Fruit fly (Drosophila melanogaster): ENCODE measurements around the gene CG7384.
A peak's percentile ranks its signal among the peaks of the same experiment; 100 is the strongest.

The CG7384 gene

dm6 chr2L:10543992-10544391, 33.7 kb upstream of the CG7384 start (continued):
- TF ChIP-seq BEAF-32 (GFP tag; optimal IDR thresholded peaks at IDR 0.05) (no peak), gsb (GFP tag; IDR thresholded peaks at IDR 0.05) (no peak), rib (GFP tag; IDR thresholded peaks at IDR 0.05) (no peak), CG13424 (tag; optimal IDR thresholded peaks at IDR 0.05) (peak; percentile 27), sd (tag; optimal IDR thresholded peaks at IDR 0.05) (no peak), CG1602 (GFP tag; optimal IDR thresholded peaks at IDR 0.05) (no peak), Deaf1 (tag; optimal IDR thresholded peaks at IDR 0.05) (no peak), grn (GFP tag; optimal IDR thresholded peaks at IDR 0.05) (no peak), CG2678 (tag; optimal IDR thresholded peaks at IDR 0.05) (peak; percentile 24), br (optimal IDR thresholded peaks at IDR 0.05) (no peak), gem (tag; optimal IDR thresholded peaks at IDR 0.05) (peak; percentile 37), NC2β (GFP tag; optimal IDR thresholded peaks at IDR 0.05) (no peak), dmrt99B (tag; optimal IDR thresholded peaks at IDR 0.05) (peak; percentile 10), NC2α (GFP tag; optimal IDR thresholded peaks at IDR 0.05) (no peak), CG8089 (GFP tag; optimal IDR thresholded peaks at IDR 0.05) (no peak), Hr78 (GFP tag; optimal IDR thresholded peaks at IDR 0.05) (no peak), H15 (GFP tag; IDR thresholded peaks at IDR 0.05) (no peak), CG15269 (tag; optimal IDR thresholded peaks at IDR 0.05) (no peak)

dm6 chr2L:10543048-10543752, 32.9 kb upstream of the CG7384 start:
- no peak for TF ChIP-seq slou (GFP tag; optimal IDR thresholded peaks at IDR 0.05)
- TF ChIP-seq ind (GFP tag; optimal IDR thresholded peaks at IDR 0.05) = peak; percentile 15
- 0 out of 3 replicates have a peak, but pooled peaks have one; percentile 15 for TF ChIP-seq H15 (GFP tag; IDR thresholded peaks at IDR 0.05)
- no peak for TF ChIP-seq BtbVII (GFP tag; optimal IDR thresholded peaks at IDR 0.05)
- no peak for TF ChIP-seq pum (GFP tag; optimal IDR thresholded peaks at IDR 0.05)
- peak; percentile 50 for TF ChIP-seq dmrt99B (tag; optimal IDR thresholded peaks at IDR 0.05)
- TF ChIP-seq D (optimal IDR thresholded peaks at IDR 0.05) = no peak
- peak; percentile 33 for TF ChIP-seq D (GFP tag; optimal IDR thresholded peaks at IDR 0.05)
- TF ChIP-seq CG12104 (GFP tag; optimal IDR thresholded peaks at IDR 0.05) = peak; percentile 18
- peak; percentile 41 for TF ChIP-seq CG4820 (GFP tag; optimal IDR thresholded peaks at IDR 0.05)
- TF ChIP-seq CG10565 (GFP tag; optimal IDR thresholded peaks at IDR 0.05) = no peak
- no peak for TF ChIP-seq CG8281 (tag; optimal IDR thresholded peaks at IDR 0.05)
- peak; percentile 74 for TF ChIP-seq Xrp1 (GFP tag; IDR thresholded peaks at IDR 0.05)
- TF ChIP-seq CG34376 (GFP tag; optimal IDR thresholded peaks at IDR 0.05) = no peak
- TF ChIP-seq ssp (GFP tag; IDR thresholded peaks at IDR 0.05) = peak; percentile 17; the same call in 1 of the 2 replicates
- no peak for TF ChIP-seq sima (GFP tag; optimal IDR thresholded peaks at IDR 0.05)
- peak; percentile 47 for TF ChIP-seq CG33557 (GFP tag; optimal IDR thresholded peaks at IDR 0.05)
- TF ChIP-seq unpg (GFP tag; optimal IDR thresholded peaks at IDR 0.05) = peak; percentile 72
- TF ChIP-seq CG4424 (GFP tag; optimal IDR thresholded peaks at IDR 0.05) = peak; percentile 57
- peak; percentile 61 for TF ChIP-seq CG17328 (GFP tag; IDR thresholded peaks at IDR 0.05)
- 0 out of 2 replicates have a peak, but pooled peaks have one; percentile 25 for TF ChIP-seq CG4730 (GFP tag; IDR thresholded peaks at IDR 0.05)
- peak; percentile 5 for TF ChIP-seq CG12219 (GFP tag; optimal IDR thresholded peaks at IDR 0.05)
- TF ChIP-seq Six4 (GFP tag; optimal IDR thresholded peaks at IDR 0.05) = peak; percentile 21
- no peak for TF ChIP-seq pnt (GFP tag; optimal IDR thresholded peaks at IDR 0.05)
- peak; percentile 49 for TF ChIP-seq CG13424 (tag; optimal IDR thresholded peaks at IDR 0.05)
- TF ChIP-seq CG7745 (tag; optimal IDR thresholded peaks at IDR 0.05) = peak; percentile 81
- peak; percentile 83 for TF ChIP-seq gem (tag; optimal IDR thresholded peaks at IDR 0.05)
- no peak for TF ChIP-seq fd64A (GFP tag; optimal IDR thresholded peaks at IDR 0.05)
- TF ChIP-seq Ravus (GFP tag; IDR thresholded peaks at IDR 0.05) = no peak
- peak; percentile 9 for TF ChIP-seq stwl (tag; optimal IDR thresholded peaks at IDR 0.05)
- TF ChIP-seq trh (GFP tag; optimal IDR thresholded peaks at IDR 0.05) = no peak
- TF ChIP-seq luna (GFP tag; optimal IDR thresholded peaks at IDR 0.05) = no peak
- peak; percentile 40 for TF ChIP-seq Max (GFP tag; optimal IDR thresholded peaks at IDR 0.05)
- TF ChIP-seq dpn (GFP tag; optimal IDR thresholded peaks at IDR 0.05) = peak in 1 of 2 experiments; percentile 47
- peak; percentile 33 for TF ChIP-seq bcd (GFP tag; optimal IDR thresholded peaks at IDR 0.05)
